Fruit fly (Drosophila melanogaster) whole organism, pupa: ENCODE measurements around the gene CG11790.

ENCODE experiments used
- CG14655 ChIP-seq: fragments of 200-800 bp; sonication (Bioruptor generic); optimal IDR thresholded peaks from 3 replicates; lab custom pipeline; 2017; ENCODE audit warnings: mild to moderate bottlenecking, missing biosample characterization, missing genetic modification reagents, missing genetic modification characterization
- CG32121 ChIP-seq: fragments of 200-800 bp; sonication (Bioruptor generic); IDR thresholded peaks from 2 replicates; pipeline ENCODE4 v1.3.6; 2022; ENCODE audit warnings: missing biosample characterization, missing genetic modification characterization
- CG34367 ChIP-seq: fragments of 200-800 bp; sonication (Bioruptor generic); optimal IDR thresholded peaks from 2 replicates; lab custom pipeline; 2018; ENCODE audit warnings: missing biosample characterization, mild to moderate bottlenecking, missing genetic modification characterization
- CG8159 ChIP-seq: fragments of 200-800 bp; sonication (Bioruptor generic); optimal IDR thresholded peaks from 3 replicates; lab custom pipeline; 2018; ENCODE audit warnings: missing biosample characterization, mild to moderate bottlenecking, missing genetic modification characterization, moderate library complexity
- CG8301 ChIP-seq: fragments of 200-800 bp; sonication (Bioruptor generic); optimal IDR thresholded peaks from 2 replicates; lab custom pipeline; 2018; ENCODE audit warnings: missing biosample characterization, mild to moderate bottlenecking, missing genetic modification characterization
- CG9948 ChIP-seq: fragments of 200-800 bp; sonication (Bioruptor generic); optimal IDR thresholded peaks from 2 replicates; lab custom pipeline; 2018; ENCODE audit warnings: missing biosample characterization, mild to moderate bottlenecking, missing genetic modification characterization, moderate library complexity
- Ets98B ChIP-seq: fragments of 200-800 bp; sonication (Bioruptor generic); IDR thresholded peaks from 2 replicates; pipeline ENCODE4 v1.3.6; 2022; ENCODE audit warnings: missing biosample characterization, missing genetic modification characterization
- Snoo ChIP-seq: fragments of 200-800 bp; sonication (Bioruptor generic); optimal IDR thresholded peaks from 3 replicates; lab custom pipeline; 2017; ENCODE audit warnings: missing biosample characterization, mild to moderate bottlenecking, missing genetic modification characterization, inconsistent platforms
- rn ChIP-seq: fragments of 200-800 bp; sonication (Bioruptor generic); IDR thresholded peaks from 2 replicates; pipeline ENCODE4 v1.3.6; 2022; ENCODE audit warnings: missing biosample characterization, missing genetic modification characterization

DNA sequence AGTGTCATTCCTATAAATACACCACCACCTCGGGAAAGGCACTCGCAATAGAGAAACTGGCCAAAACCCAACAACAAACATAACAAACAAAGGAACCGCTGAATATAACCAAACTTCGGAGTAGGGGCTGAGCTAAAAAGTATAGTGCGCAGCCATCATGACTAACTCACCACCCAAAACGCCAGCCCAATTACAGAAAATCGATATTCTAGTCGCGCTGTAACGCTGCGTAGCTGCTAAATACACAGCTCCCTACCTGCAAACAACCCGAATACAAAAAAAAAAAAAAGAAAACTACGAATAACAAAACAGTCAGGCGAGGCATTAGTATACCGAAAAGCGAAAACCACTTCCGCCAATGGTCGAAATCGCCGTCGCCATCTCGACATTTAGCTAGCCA, 3.1 kb downstream of the CG11790 start:
- TF ChIP-seq CG8301 (no peak), rn (GFP tag; lab: Robert Waterston, UW) (no peak), CG8159 (tag; lab: Kevin White, UChicago) (no peak), CG9948 (no peak), CG32121 (GFP tag; lab: Robert Waterston, UW) (no peak), CG34367 (tag; lab: Kevin White, UChicago) (no peak), Snoo (tag; lab: Kevin White, UChicago) (no peak), Ets98B (no peak), CG14655 (GFP tag; lab: Kevin White, UChicago) (no peak)
